Worm (Caenorhabditis elegans) whole organism, L4 larva: Measurements from ENCODE around the gene nlp-27.

Source experiments
- F26F4.8 ChIP-seq: fragments of 200-800 bp; sonication (Bioruptor generic); conservative IDR thresholded peaks from 2 replicates; pipeline ENCODE4 v1.3.6; 2022; ENCODE audit warnings: missing genetic modification characterization, missing compliant biosample characterization
- F37D6.2 ChIP-seq: sonication (generic microtip); optimal IDR thresholded peaks from 2 replicates; lab custom pipeline; 2016; ENCODE audit warnings: mild to moderate bottlenecking, missing genetic modification characterization, missing compliant biosample characterization
- F44E2.7 ChIP-seq: fragments of 200-800 bp; sonication (Bioruptor generic); IDR thresholded peaks from 2 replicates; pipeline ENCODE4 v2.1.2; 2022; ENCODE audit warnings: missing genetic modification characterization, missing compliant biosample characterization
- R02D3.7 ChIP-seq: fragments of 150-350 bp; sonication (generic microtip); optimal IDR thresholded peaks from 3 replicates; lab custom pipeline; 2014; ENCODE audit warnings: missing biosample characterization, missing genetic modification characterization
- T26A8.4 ChIP-seq: fragments of 200-800 bp; sonication (Bioruptor generic); IDR thresholded peaks from 2 replicates; pipeline ENCODE4 v1.3.6; 2022; ENCODE audit warnings: missing genetic modification characterization, missing compliant biosample characterization
- Y105C5A.15 ChIP-seq: fragments of 200-800 bp; sonication (Bioruptor generic); IDR thresholded peaks from 2 replicates; pipeline ENCODE4 v1.3.6; 2022; ENCODE audit warnings: missing genetic modification characterization, missing compliant biosample characterization
- Y48G9A.11 ChIP-seq: fragments of 200-800 bp; sonication (Bioruptor generic); IDR thresholded peaks from 2 replicates; pipeline ENCODE4 v1.3.6; 2022; ENCODE audit warnings: missing genetic modification reagents, missing genetic modification characterization, missing compliant biosample characterization
- ZK546.5 ChIP-seq, 2 experiments: sonication (generic microtip); optimal IDR thresholded peaks; 2 replicates each; lab custom pipeline; 2017; ENCODE audit warnings: missing biosample characterization in 2 of 2, missing genetic modification characterization in 2 of 2
- aha-1 ChIP-seq: fragments of 150-350 bp; peaks from one replicate; lab custom pipeline; 2014; ENCODE audit warnings: missing biosample characterization, missing genetic modification characterization
- ama-1 ChIP-seq: fragments of 150-350 bp; optimal IDR thresholded peaks from 2 replicates; lab custom pipeline; 2014; ENCODE audit warnings: inconsistent platforms, mixed read lengths
- arid-1 ChIP-seq: fragments of 200-800 bp; sonication (Bioruptor generic); conservative IDR thresholded peaks from 2 replicates; pipeline ENCODE4 v1.3.6; 2022; ENCODE audit warnings: missing genetic modification reagents, missing genetic modification characterization, missing compliant biosample characterization
- ceh-28 ChIP-seq: fragments of 150-350 bp; optimal IDR thresholded peaks from 2 replicates; lab custom pipeline; 2014; ENCODE audit warnings: missing biosample characterization, missing genetic modification reagents, missing genetic modification characterization
- ceh-32 ChIP-seq: sonication (generic microtip); optimal IDR thresholded peaks from 2 replicates; lab custom pipeline; 2016; ENCODE audit warnings: mild to moderate bottlenecking, missing genetic modification characterization, missing compliant biosample characterization; ENCODE audit not compliant: poor library complexity
- ces-1 ChIP-seq: fragments of 150-350 bp; sonication (generic microtip); optimal IDR thresholded peaks from 4 replicates; lab custom pipeline; 2014; ENCODE audit warnings: missing biosample characterization, missing genetic modification reagents, missing genetic modification characterization
- daf-12 ChIP-seq: fragments of 150-350 bp; optimal IDR thresholded peaks from 2 replicates; lab custom pipeline; 2014; ENCODE audit warnings: missing biosample characterization, missing genetic modification reagents, missing genetic modification characterization
- daf-16 ChIP-seq, 3 experiments: sonication (generic microtip); optimal IDR thresholded peaks; 2 replicates each; lab custom pipeline; 2016 to 2017; ENCODE audit warnings: missing genetic modification characterization in 3 of 3, missing genetic modification reagents in 3 of 3, mild to moderate bottlenecking in 2 of 3, missing compliant biosample characterization in 2 of 3, missing biosample characterization in 1 of 3, moderate library complexity in 1 of 3
- dpl-1 ChIP-seq: fragments of 150-350 bp; optimal IDR thresholded peaks from 2 replicates; lab custom pipeline; 2014; ENCODE audit warnings: missing biosample characterization, missing genetic modification reagents, missing genetic modification characterization
- egl-27 ChIP-seq: sonication (generic microtip); optimal IDR thresholded peaks from 3 replicates; lab custom pipeline; 2017; ENCODE audit warnings: missing biosample characterization, missing genetic modification reagents, missing genetic modification characterization
- fos-1 ChIP-seq: fragments of 150-350 bp; optimal IDR thresholded peaks from 2 replicates; lab custom pipeline; 2014; ENCODE audit warnings: missing biosample characterization, missing genetic modification characterization
- gei-8 ChIP-seq: fragments of 200-800 bp; sonication (Bioruptor generic); optimal IDR thresholded peaks from 2 replicates; lab custom pipeline; 2018; ENCODE audit warnings: mild to moderate bottlenecking, missing genetic modification characterization, missing compliant biosample characterization
- hlh-11 ChIP-seq: fragments of 200-800 bp; sonication (Bioruptor generic); optimal IDR thresholded peaks from 2 replicates; lab custom pipeline; 2018; ENCODE audit warnings: mild to moderate bottlenecking, missing genetic modification characterization, missing compliant biosample characterization
- hlh-30 ChIP-seq: sonication (generic microtip); optimal IDR thresholded peaks from 2 replicates; lab custom pipeline; 2017; ENCODE audit warnings: antibody characterized with exemption, mild to moderate bottlenecking, missing genetic modification characterization, missing compliant biosample characterization; ENCODE audit not compliant: insufficient read depth
- lin-15B ChIP-seq: fragments of 150-350 bp; sonication (generic microtip); optimal IDR thresholded peaks from 3 replicates; lab custom pipeline; 2014; ENCODE audit warnings: missing biosample characterization, missing genetic modification characterization
- lin-38 ChIP-seq: fragments of 200-800 bp; sonication (Bioruptor generic); IDR thresholded peaks from 2 replicates; pipeline ENCODE4 v1.3.6; 2022; ENCODE audit warnings: missing genetic modification reagents, missing genetic modification characterization, missing compliant biosample characterization
- mdl-1 ChIP-seq, 2 experiments: fragments of 150-350 bp in 1 of 2; sonication (generic microtip) in 1 of 2; optimal IDR thresholded peaks; 2 replicates each; lab custom pipeline; 2014 to 2017; ENCODE audit warnings: missing biosample characterization in 2 of 2, missing genetic modification characterization in 2 of 2
- mdt-29 ChIP-seq: fragments of 200-800 bp; sonication (Bioruptor generic); IDR thresholded peaks from 2 replicates; pipeline ENCODE4 v1.3.6; 2022; ENCODE audit warnings: missing genetic modification reagents, missing genetic modification characterization, missing compliant biosample characterization
- mep-1 ChIP-seq: fragments of 150-350 bp; sonication (generic microtip); optimal IDR thresholded peaks from 3 replicates; lab custom pipeline; 2014; ENCODE audit warnings: missing biosample characterization, missing genetic modification characterization
- nhr-111 ChIP-seq: fragments of 200-800 bp; sonication (Bioruptor generic); optimal IDR thresholded peaks from 2 replicates; lab custom pipeline; 2018; ENCODE audit warnings: mild to moderate bottlenecking, missing genetic modification characterization, missing compliant biosample characterization
- nhr-28 ChIP-seq: fragments of 150-350 bp; optimal IDR thresholded peaks from 2 replicates; lab custom pipeline; 2014; ENCODE audit warnings: missing biosample characterization, missing genetic modification characterization
- nhr-41 ChIP-seq: fragments of 200-800 bp; sonication (Bioruptor generic); IDR thresholded peaks from 2 replicates; pipeline ENCODE4 v1.3.6; 2022; ENCODE audit warnings: missing genetic modification reagents, missing genetic modification characterization, missing compliant biosample characterization
- pha-4 ChIP-seq, 2 experiments: fragments of 150-350 bp in 1 of 2; fragments of 200-800 bp in 1 of 2; sonication (Bioruptor generic) in 1 of 2; IDR thresholded peaks in 1 of 2; optimal IDR thresholded peaks in 1 of 2; 2 replicates each; pipeline versions ENCODE4 v1.3.6 to Lab custom; 2014 to 2022; ENCODE audit warnings: missing genetic modification characterization in 2 of 2, missing genetic modification reagents in 2 of 2, missing biosample characterization in 1 of 2, missing compliant biosample characterization in 1 of 2
- php-3 ChIP-seq: fragments of 200-800 bp; sonication (Bioruptor generic); IDR thresholded peaks from 2 replicates; pipeline ENCODE4 v1.3.6; 2022; ENCODE audit warnings: missing genetic modification reagents, missing genetic modification characterization, missing compliant biosample characterization
- snpc-1.2 ChIP-seq: fragments of 200-800 bp; sonication (Bioruptor generic); IDR thresholded peaks from 2 replicates; pipeline ENCODE4 v1.3.6; 2022; ENCODE audit warnings: missing genetic modification reagents, missing genetic modification characterization, missing compliant biosample characterization
- spr-1 ChIP-seq: sonication (generic microtip); optimal IDR thresholded peaks from 2 replicates; lab custom pipeline; 2016; ENCODE audit warnings: mild to moderate bottlenecking, missing genetic modification characterization, missing compliant biosample characterization
- tra-1 ChIP-seq: fragments of 200-800 bp; sonication (Bioruptor generic); IDR thresholded peaks from 2 replicates; pipeline ENCODE4 v1.3.6; 2022; ENCODE audit warnings: missing genetic modification reagents, missing genetic modification characterization, missing compliant biosample characterization
- unc-130 ChIP-seq: sonication (generic microtip); optimal IDR thresholded peaks from 2 replicates; lab custom pipeline; 2016; ENCODE audit warnings: missing genetic modification reagents, missing genetic modification characterization, missing compliant biosample characterization
- unc-39 ChIP-seq: sonication (generic microtip); optimal IDR thresholded peaks from 2 replicates; lab custom pipeline; 2017; ENCODE audit warnings: missing biosample characterization, missing genetic modification characterization
- unc-62 ChIP-seq, 3 experiments: fragments of 150-350 bp in 1 of 3; sonication (generic microtip); optimal IDR thresholded peaks in 2 of 3; peaks in 1 of 3; 1 replicate in 1 of 3; 2 replicates in 2 of 3; lab custom pipeline; 2014 to 2017; ENCODE audit warnings: missing biosample characterization in 3 of 3, missing genetic modification characterization in 3 of 3, missing genetic modification reagents in 3 of 3, missing genotype in 1 of 3

nlp-27 gene

ce11 chrV:3989070-3989469 is at the start of gene nlp-27:
nlp-27 (plus strand) TSS chrV:3989378.
- TF ChIP-seq dpl-1 (GFP tag; lab: Kevin White, UChicago), result no peak
- peak; percentile 43 for TF ChIP-seq ama-1 (lab: Kevin White, UChicago)
- peak in 1 of 2 experiments; percentile 63 for TF ChIP-seq unc-62 (GFP tag; optimal IDR thresholded peaks at IDR 0.05 in 1 of 2; lab: Kevin White, UChicago)
- no peak for TF ChIP-seq unc-62 (tag; optimal IDR thresholded peaks at IDR 0.05; lab: Kevin White, UChicago)
- no peak for TF ChIP-seq R02D3.7 (tag; lab: Kevin White, UChicago)
- no peak for TF ChIP-seq unc-130 (GFP tag; lab: Kevin White, UChicago)
- TF ChIP-seq T26A8.4, result no peak
- TF ChIP-seq spr-1, result no peak
- TF ChIP-seq daf-12 (tag; lab: Kevin White, UChicago), result no peak
- no peak for TF ChIP-seq ceh-28 (tag; lab: Kevin White, UChicago)
- TF ChIP-seq egl-27, result no peak
- TF ChIP-seq php-3 (GFP tag; lab: Robert Waterston, UW), result no peak
- TF ChIP-seq daf-16 (GFP tag; optimal IDR thresholded peaks at IDR 0.05; lab: Kevin White, UChicago), result no peak
- TF ChIP-seq daf-16 (tag; optimal IDR thresholded peaks at IDR 0.05; lab: Kevin White, UChicago), result no peak
- no peak for TF ChIP-seq F37D6.2
- no peak for TF ChIP-seq snpc-1.2 (GFP tag; lab: Robert Waterston, UW)
- no peak for TF ChIP-seq Y48G9A.11 (GFP tag; lab: Robert Waterston, UW)
- no peak for TF ChIP-seq Y105C5A.15
- no peak for TF ChIP-seq mep-1 (tag; lab: Kevin White, UChicago)
- no peak for TF ChIP-seq aha-1 (tag; lab: Kevin White, UChicago)
- TF ChIP-seq mdl-1 (tag; optimal IDR thresholded peaks at IDR 0.05; lab: Kevin White, UChicago), result peak in 1 of 2 experiments; percentile 24
- TF ChIP-seq nhr-28, result peak; percentile 9
- no peak for TF ChIP-seq lin-38
- no peak for TF ChIP-seq arid-1 (GFP tag; lab: Robert Waterston, UW)
- TF ChIP-seq nhr-111 (GFP tag; lab: Kevin White, UChicago), result no peak
- TF ChIP-seq fos-1 (tag; lab: Kevin White, UChicago), result no peak
- TF ChIP-seq F44E2.7 (GFP tag; lab: Robert Waterston, UW), result no peak
- no peak for TF ChIP-seq unc-39 (tag; lab: Kevin White, UChicago)
- no peak for TF ChIP-seq mdt-29 (GFP tag; lab: Robert Waterston, UW)
- TF ChIP-seq lin-15B (tag; lab: Kevin White, UChicago), result no peak
- TF ChIP-seq ceh-32 (tag; lab: Kevin White, UChicago), result no peak
- no peak for TF ChIP-seq ces-1 (GFP tag; lab: Kevin White, UChicago)
- TF ChIP-seq tra-1 (GFP tag; lab: Robert Waterston, UW), result no peak
- no peak for TF ChIP-seq gei-8 (GFP tag; lab: Kevin White, UChicago)
- no peak for TF ChIP-seq F26F4.8 (GFP tag; lab: Robert Waterston, UW)
- no peak for TF ChIP-seq nhr-41 (GFP tag; lab: Robert Waterston, UW)
- no peak for TF ChIP-seq pha-4 (GFP tag; IDR thresholded peaks at IDR 0.05; lab: Robert Waterston, UW)
- TF ChIP-seq pha-4 (tag; optimal IDR thresholded peaks at IDR 0.05; lab: Kevin White, UChicago), result no peak
- TF ChIP-seq hlh-30 (tag; lab: Kevin White, UChicago), result peak; percentile 32

- TF ChIP-seq ZK546.5 (tag; optimal IDR thresholded peaks at IDR 0.05; lab: Kevin White, UChicago), result no peak
- peak; percentile 34 for TF ChIP-seq nhr-28
These were observed 47.3 kb upstream of the nlp-27 start, which contains the start of gene cyp-35B2 for ce11 chrV:3941860-3942259. cyp-35B2 (plus strand) TSS chrV:3942160.

- TF ChIP-seq hlh-11 (tag; lab: Kevin White, UChicago) (no peak), aha-1 (tag; lab: Kevin White, UChicago) (peak; percentile 97)
These were observed 45.8 kb upstream of the nlp-27 start for ce11 chrV:3943364-3943763.
